Fruit fly (Drosophila melanogaster) whole organism, embryonic: ENCODE measurements around the gene CG44271.

Experiments used
- Antp ChIP-seq: fragments of 200-800 bp; sonication (Bioruptor generic); optimal IDR thresholded peaks from 3 replicates; lab custom pipeline; 2016; ENCODE audit warnings: missing biosample characterization, missing genetic modification characterization
- CG1024 ChIP-seq: fragments of 200-800 bp; sonication (Bioruptor generic); IDR thresholded peaks from 2 replicates; pipeline ENCODE4 v1.3.6; 2022; ENCODE audit warnings: missing biosample characterization, missing genetic modification characterization
- CG11456 ChIP-seq: fragments of 200-800 bp; sonication (Bioruptor generic); IDR thresholded peaks from 3 replicates; pipeline ENCODE4 v1.3.6; 2022; ENCODE audit warnings: missing biosample characterization, missing genetic modification characterization
- CG12155 ChIP-seq: fragments of 200-800 bp; sonication (Bioruptor generic); optimal IDR thresholded peaks from 3 replicates; lab custom pipeline; 2016; ENCODE audit warnings: missing biosample characterization, missing genetic modification characterization
- CG13894 ChIP-seq: fragments of 200-800 bp; sonication (Bioruptor generic); optimal IDR thresholded peaks from 3 replicates; lab custom pipeline; 2018; ENCODE audit warnings: missing biosample characterization, mild to moderate bottlenecking, missing genetic modification characterization, moderate library complexity
- CG1529 ChIP-seq: fragments of 200-800 bp; sonication (Bioruptor generic); optimal IDR thresholded peaks from 3 replicates; lab custom pipeline; 2018; ENCODE audit warnings: missing biosample characterization, missing genetic modification characterization
- CG1603 ChIP-seq: fragments of 200-800 bp; sonication (Bioruptor generic); optimal IDR thresholded peaks from 2 replicates; lab custom pipeline; 2019; ENCODE audit warnings: missing biosample characterization, mild to moderate bottlenecking, missing genetic modification characterization, moderate library complexity
- CG17802 ChIP-seq: fragments of 200-800 bp; sonication (Bioruptor generic); optimal IDR thresholded peaks from 2 replicates; lab custom pipeline; 2018; ENCODE audit warnings: missing biosample characterization, mild to moderate bottlenecking, missing genetic modification characterization, moderate library complexity
- CG2120 ChIP-seq: fragments of 200-800 bp; sonication (Bioruptor generic); optimal IDR thresholded peaks from 3 replicates; lab custom pipeline; 2016; ENCODE audit warnings: missing biosample characterization, missing genetic modification characterization
- CG2678 ChIP-seq: fragments of 200-800 bp; sonication (Bioruptor generic); optimal IDR thresholded peaks from 3 replicates; lab custom pipeline; 2019; ENCODE audit warnings: missing biosample characterization, mild to moderate bottlenecking, missing genetic modification characterization, moderate library complexity
- CG31441 ChIP-seq: fragments of 200-800 bp; sonication (Bioruptor generic); IDR thresholded peaks from 2 replicates; pipeline ENCODE4 v1.3.6; 2022; ENCODE audit warnings: missing biosample characterization, missing genetic modification characterization
- CG3726 ChIP-seq: fragments of 200-800 bp; sonication (Bioruptor generic); IDR thresholded peaks from 3 replicates; pipeline ENCODE4, ENCODE4 v1.3.6; 2022; ENCODE audit warnings: missing biosample characterization, missing genetic modification characterization
- CG42726 ChIP-seq: fragments of 200-800 bp; sonication (Bioruptor generic); IDR thresholded peaks from 2 replicates; pipeline ENCODE4 v1.3.6; 2022; ENCODE audit warnings: missing biosample characterization, missing genetic modification characterization; ENCODE audit not compliant: partially characterized antibody
- CG6765 ChIP-seq: fragments of 200-800 bp; sonication (Bioruptor generic); optimal IDR thresholded peaks from 3 replicates; lab custom pipeline; 2017; ENCODE audit warnings: missing biosample characterization, mild to moderate bottlenecking, missing genetic modification characterization
- CG6791 ChIP-seq: fragments of 200-800 bp; sonication (Bioruptor generic); IDR thresholded peaks from 3 replicates; pipeline ENCODE4 v1.3.6; 2022; ENCODE audit warnings: missing biosample characterization, missing genetic modification characterization; ENCODE audit not compliant: partially characterized antibody
- CG7786 ChIP-seq: fragments of 200-800 bp; sonication (Bioruptor generic); optimal IDR thresholded peaks from 2 replicates; lab custom pipeline; 2016; ENCODE audit warnings: missing biosample characterization, missing genetic modification characterization
- CG9437 ChIP-seq: fragments of 200-800 bp; sonication (Bioruptor generic); optimal IDR thresholded peaks from 2 replicates; lab custom pipeline; 2018; ENCODE audit warnings: missing biosample characterization, mild to moderate bottlenecking, missing genetic modification characterization
- Chrac-16 ChIP-seq: fragments of 200-800 bp; sonication (Bioruptor generic); optimal IDR thresholded peaks from 3 replicates; lab custom pipeline; 2016; ENCODE audit warnings: missing biosample characterization, missing genetic modification characterization
- Dad ChIP-seq: fragments of 200-800 bp; sonication (Bioruptor generic); optimal IDR thresholded peaks from 3 replicates; lab custom pipeline; 2016; ENCODE audit warnings: missing biosample characterization, missing genetic modification characterization
- Elba2 ChIP-seq: fragments of 200-800 bp; sonication (Bioruptor generic); optimal IDR thresholded peaks from 3 replicates; lab custom pipeline; 2016; ENCODE audit warnings: missing biosample characterization, missing genetic modification characterization
- Jarid2 ChIP-seq: fragments of 200-800 bp; sonication (Bioruptor generic); optimal IDR thresholded peaks from 3 replicates; lab custom pipeline; 2017; ENCODE audit warnings: mild to moderate bottlenecking, missing biosample characterization, missing genetic modification reagents, missing genetic modification characterization
- Med ChIP-seq: fragments of 200-800 bp; sonication (Bioruptor generic); peaks from one replicate; lab custom pipeline; 2016; ENCODE audit warnings: missing biosample characterization, missing genetic modification characterization, mild to moderate bottlenecking, inconsistent platforms, moderate library complexity
- Meics ChIP-seq: fragments of 200-800 bp; sonication (Bioruptor generic); optimal IDR thresholded peaks from 2 replicates; lab custom pipeline; 2017; ENCODE audit warnings: missing biosample characterization, mild to moderate bottlenecking, missing genetic modification characterization
- Oaz ChIP-seq: fragments of 200-800 bp; sonication (Bioruptor generic); IDR thresholded peaks from 2 replicates; pipeline ENCODE4 v1.3.6; 2022; ENCODE audit warnings: missing biosample characterization, missing genetic modification characterization
- Sry-δ ChIP-seq: fragments of 200-800 bp; sonication (Bioruptor generic); optimal IDR thresholded peaks from 2 replicates; lab custom pipeline; 2016; ENCODE audit warnings: missing biosample characterization, missing genetic modification characterization
- Tbp ChIP-seq: fragments of >200 bp; optimal IDR thresholded peaks from 2 replicates; lab custom pipeline; 2018; ENCODE audit warnings: missing biosample characterization, missing genetic modification characterization
- Xbp1 ChIP-seq: fragments of 200-800 bp; sonication (Bioruptor generic); optimal IDR thresholded peaks from 3 replicates; lab custom pipeline; 2016; ENCODE audit warnings: missing biosample characterization, mild to moderate bottlenecking, missing genetic modification characterization
- abd-A ChIP-seq: fragments of 200-800 bp; sonication (Bioruptor generic); optimal IDR thresholded peaks from 3 replicates; lab custom pipeline; 2019; ENCODE audit warnings: missing biosample characterization, mild to moderate bottlenecking, missing genetic modification characterization, moderate library complexity
- ase ChIP-seq: fragments of 200-800 bp; sonication (Bioruptor generic); IDR thresholded peaks from 3 replicates; pipeline ENCODE4 v1.3.6; 2022; ENCODE audit warnings: missing biosample characterization, missing genetic modification characterization
- bbx ChIP-seq: fragments of 200-800 bp; sonication (Bioruptor generic); IDR thresholded peaks from 2 replicates; pipeline ENCODE4 v1.3.6; 2022; ENCODE audit warnings: missing biosample characterization, missing genetic modification characterization; ENCODE audit not compliant: partially characterized antibody
- cas ChIP-seq: fragments of 200-800 bp; sonication (Bioruptor generic); IDR thresholded peaks from 2 replicates; pipeline ENCODE4 v1.3.6; 2022; ENCODE audit warnings: missing biosample characterization, missing genetic modification characterization
- chinmo ChIP-seq: fragments of 200-800 bp; sonication (Bioruptor generic); IDR thresholded peaks from 4 replicates; pipeline ENCODE4 v1.3.6; 2022; ENCODE audit warnings: missing biosample characterization, missing genetic modification characterization; ENCODE audit not compliant: partially characterized antibody
- dysf ChIP-seq: fragments of 200-800 bp; sonication (Bioruptor generic); IDR thresholded peaks from 3 replicates; pipeline ENCODE4 v1.3.6; 2022; ENCODE audit warnings: missing biosample characterization, missing genetic modification characterization
- ems ChIP-seq: fragments of 200-800 bp; sonication (Bioruptor generic); optimal IDR thresholded peaks from 3 replicates; lab custom pipeline; 2016; ENCODE audit warnings: missing biosample characterization, missing genetic modification characterization
- fd96Cb ChIP-seq: fragments of 200-800 bp; sonication (Bioruptor generic); optimal IDR thresholded peaks from 2 replicates; lab custom pipeline; 2018; ENCODE audit warnings: missing biosample characterization, mild to moderate bottlenecking, missing genetic modification characterization, moderate library complexity
- kah ChIP-seq: fragments of 200-800 bp; sonication (Bioruptor generic); optimal IDR thresholded peaks from 2 replicates; lab custom pipeline; 2018; ENCODE audit warnings: missing biosample characterization, mild to moderate bottlenecking, missing genetic modification characterization
- kni ChIP-seq: fragments of 200-800 bp; sonication (Bioruptor generic); optimal IDR thresholded peaks from 3 replicates; lab custom pipeline; 2017; ENCODE audit warnings: mild to moderate bottlenecking, missing biosample characterization, missing genetic modification reagents, missing genetic modification characterization
- nau ChIP-seq: fragments of 200-800 bp; sonication (Bioruptor generic); optimal IDR thresholded peaks from 3 replicates; lab custom pipeline; 2017; ENCODE audit warnings: missing biosample characterization, mild to moderate bottlenecking, missing genetic modification characterization, missing genetic modification reagents
- onecut ChIP-seq: fragments of 200-800 bp; sonication (Bioruptor generic); IDR thresholded peaks from 2 replicates; pipeline ENCODE4 v1.3.6; 2022; ENCODE audit warnings: missing biosample characterization, missing genetic modification characterization
- org-1 ChIP-seq: fragments of 200-800 bp; sonication (Bioruptor generic); optimal IDR thresholded peaks from 2 replicates; lab custom pipeline; 2017; ENCODE audit warnings: missing biosample characterization, missing genetic modification characterization
- sc ChIP-seq, 3 experiments: fragments of >200 bp in 2 of 3; fragments of 200-800 bp in 1 of 3; sonication (Bioruptor generic) in 1 of 3; optimal IDR thresholded peaks; 2 replicates in 2 of 3; 3 replicates in 1 of 3; lab custom pipeline; 2017; ENCODE audit warnings: mild to moderate bottlenecking in 1 of 3, missing biosample characterization in 1 of 3, missing genetic modification characterization in 1 of 3, missing genetic modification reagents in 1 of 3
- sens ChIP-seq: fragments of 200-800 bp; sonication (Bioruptor generic); peaks from one replicate; lab custom pipeline; 2016; ENCODE audit warnings: missing biosample characterization, missing genetic modification characterization
- sens-2 ChIP-seq: fragments of 200-800 bp; sonication (Bioruptor generic); IDR thresholded peaks from 2 replicates; pipeline ENCODE4 v1.3.6; 2022; ENCODE audit warnings: missing biosample characterization, missing genetic modification characterization
- shn ChIP-seq: fragments of 200-800 bp; sonication (Bioruptor generic); optimal IDR thresholded peaks from 3 replicates; lab custom pipeline; 2016; ENCODE audit warnings: missing biosample characterization, missing genetic modification characterization
- sima ChIP-seq: fragments of 200-800 bp; sonication (Bioruptor generic); optimal IDR thresholded peaks from 2 replicates; lab custom pipeline; 2016; ENCODE audit warnings: missing biosample characterization, missing genetic modification characterization
- sr ChIP-seq: fragments of 200-800 bp; sonication (Bioruptor generic); IDR thresholded peaks from 3 replicates; pipeline ENCODE4 v1.3.6; 2022; ENCODE audit warnings: missing biosample characterization, missing genetic modification characterization
- sug ChIP-seq: fragments of 200-800 bp; optimal IDR thresholded peaks from 2 replicates; lab custom pipeline; 2019; ENCODE audit warnings: missing biosample characterization, mild to moderate bottlenecking, missing genetic modification characterization, moderate library complexity
- toy ChIP-seq: fragments of 200-800 bp; sonication (Bioruptor generic); IDR thresholded peaks from 2 replicates; pipeline ENCODE4 v1.3.6; 2022; ENCODE audit warnings: missing biosample characterization, missing genetic modification characterization

Gene CG44271

DNA sequence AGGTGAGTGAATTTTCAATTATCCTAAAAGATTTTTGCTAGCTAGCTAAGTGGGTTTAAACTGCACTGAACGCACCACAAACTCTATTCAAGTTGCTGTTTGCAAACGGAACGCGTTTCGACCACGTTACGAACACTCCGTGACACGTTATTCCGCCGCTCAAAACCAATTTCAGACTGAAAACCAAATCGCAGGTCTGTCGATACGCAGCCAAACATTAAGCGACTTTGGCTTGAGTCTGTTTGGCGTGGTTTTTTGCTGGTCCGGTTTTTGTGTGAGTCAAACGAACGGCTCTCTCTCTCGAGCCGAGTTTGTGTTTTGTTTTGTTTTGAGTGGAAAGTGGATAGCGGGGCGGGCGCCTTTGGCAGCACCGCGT, 46.7 kb upstream of the CG44271 start (continued):
- TF ChIP-seq onecut (GFP tag; lab: Robert Waterston, UW) (no peak), kah (GFP tag; lab: Kevin White, UChicago) (no peak), Antp (GFP tag; lab: Kevin White, UChicago) (no peak), Xbp1 (GFP tag; lab: Kevin White, UChicago) (no peak), cas (GFP tag; lab: Robert Waterston, UW) (no peak), CG1529 (no peak), Dad (GFP tag; lab: Kevin White, UChicago) (no peak), CG1024 (GFP tag; lab: Robert Waterston, UW) (no peak), ase (GFP tag; lab: Robert Waterston, UW) (no peak), CG3726 (GFP tag; lab: Robert Waterston, UW) (no peak), CG1603 (tag; lab: Kevin White, UChicago) (no peak), CG17802 (tag; lab: Kevin White, UChicago) (no peak), sc (optimal IDR thresholded peaks at IDR 0.05; lab: Kevin White, UChicago) (no peak), sc (GFP tag; optimal IDR thresholded peaks at IDR 0.05; lab: Kevin White, UChicago) (no peak), Elba2 (GFP tag; lab: Kevin White, UChicago) (no peak), org-1 (GFP tag; lab: Kevin White, UChicago) (no peak), CG13894 (tag; lab: Kevin White, UChicago) (no peak), Med (GFP tag; lab: Kevin White, UChicago) (peak; percentile 54), Sry-δ (no peak), ems (GFP tag; lab: Kevin White, UChicago) (no peak), sens-2 (no peak), sr (GFP tag; lab: Robert Waterston, UW) (no peak), CG31441 (GFP tag; lab: Robert Waterston, UW) (no peak), Tbp (GFP tag; lab: Kevin White, UChicago) (no peak), CG2678 (tag; lab: Kevin White, UChicago) (peak; percentile 5), CG12155 (GFP tag; lab: Kevin White, UChicago) (no peak), CG42726 (peak; percentile 59; the same call in 1 of the 2 replicates), Jarid2 (GFP tag; lab: Kevin White, UChicago) (peak; percentile 89), shn (GFP tag; lab: Kevin White, UChicago) (no peak), sima (GFP tag; lab: Kevin White, UChicago) (no peak), toy (GFP tag; lab: Robert Waterston, UW) (no peak), CG7786 (GFP tag; lab: Kevin White, UChicago) (no peak), CG9437 (GFP tag; lab: Kevin White, UChicago) (peak; percentile 6), fd96Cb (tag; lab: Kevin White, UChicago) (no peak), bbx (GFP tag; lab: Robert Waterston, UW) (peak; percentile 35), chinmo (GFP tag; lab: Robert Waterston, UW) (peak; percentile 74; the same call in 1 of the 4 replicates), CG6791 (GFP tag; lab: Robert Waterston, UW) (no peak), Chrac-16 (GFP tag; lab: Kevin White, UChicago) (no peak), sug (tag; lab: Kevin White, UChicago) (no peak), CG6765 (GFP tag; lab: Kevin White, UChicago) (peak; percentile 29), Oaz (GFP tag; lab: Robert Waterston, UW) (no peak), kni (GFP tag; lab: Kevin White, UChicago) (no peak), dysf (GFP tag; lab: Robert Waterston, UW) (no peak), Meics (no peak), CG11456 (no peak), CG2120 (GFP tag; lab: Kevin White, UChicago) (no peak), sens (no peak), nau (GFP tag; lab: Kevin White, UChicago) (no peak), abd-A (tag; lab: Kevin White, UChicago) (no peak)
